Fruit fly (Drosophila melanogaster) S2 (cell line): ENCODE measurements around the gene CG13047.

Experiments
- CG8478 ChIP-seq: fragments of >200 bp; optimal IDR thresholded peaks from 2 replicates; lab custom pipeline; 2018
- CTCF ChIP-seq, 2 experiments: fragments of >200 bp; optimal IDR thresholded peaks; 2 replicates each; lab custom pipeline; 2018

- TF ChIP-seq CTCF (optimal IDR thresholded peaks at IDR 0.05; lab: Kevin White, UChicago) = no peak
- TF ChIP-seq CG8478 (lab: Kevin White, UChicago) = no peak
Observed at dm6 chr3L:16317724-16318123, 32.5 kb upstream of the CG13047 start, which contains the start of gene Nplp3.
